Fruit fly (Drosophila melanogaster): ENCODE results near the gene beta-Man.

Gene beta-Man

dm6 chr3R:4214601-4215000 is 17.6 kb downstream of the beta-Man start:
- TF ChIP-seq Blimp-1 (GFP tag; optimal IDR thresholded peaks at IDR 0.05) = peak; percentile 60
- no peak for TF ChIP-seq Ada2b (GFP tag; IDR thresholded peaks at IDR 0.05)
- no peak for TF ChIP-seq caup (GFP tag; optimal IDR thresholded peaks at IDR 0.05; ENCODE audit: severe bottlenecking)

dm6 chr3R:4215264-4215993 is 18.4 kb downstream of the beta-Man start, which contains the start of gene CG14636:
CG14636 (minus strand) TSS chr3R:4215314.
- TF ChIP-seq croc (GFP tag; conservative IDR thresholded peaks at IDR 0.05) (no peak), h (optimal IDR thresholded peaks at IDR 0.05) (no peak), Hr78 (GFP tag; optimal IDR thresholded peaks at IDR 0.05) (no peak), gro (GFP tag; optimal IDR thresholded peaks at IDR 0.05) (peak; percentile 63), CG9609 (GFP tag; optimal IDR thresholded peaks at IDR 0.05) (peak; percentile 78), CG7839 (tag; optimal IDR thresholded peaks at IDR 0.05) (peak; percentile 78), CG7745 (tag; optimal IDR thresholded peaks at IDR 0.05) (no peak), CG10366 (GFP tag; IDR thresholded peaks at IDR 0.05) (peak; percentile 60), HLHmδ (GFP tag; optimal IDR thresholded peaks at IDR 0.05) (no peak), D19B (GFP tag; optimal IDR thresholded peaks at IDR 0.05) (peak; percentile 19), Sin3A (optimal IDR thresholded peaks at IDR 0.05) (no peak), abd-A (tag; optimal IDR thresholded peaks at IDR 0.05) (no peak), peb (GFP tag; IDR thresholded peaks at IDR 0.05) (peak; percentile 57), trh (GFP tag; optimal IDR thresholded peaks at IDR 0.05) (no peak), CG15479 (GFP tag; optimal IDR thresholded peaks at IDR 0.05) (no peak), CG2116 (GFP tag; optimal IDR thresholded peaks at IDR 0.05) (peak; percentile 25), Sox102F (GFP tag; optimal IDR thresholded peaks at IDR 0.05) (peak; percentile 66), sug (tag; optimal IDR thresholded peaks at IDR 0.05) (peak; percentile 72), Dip2 (GFP tag; IDR thresholded peaks at IDR 0.05) (0 out of 2 replicates have a peak, but pooled peaks have one; percentile 17), CG5180 (GFP tag; optimal IDR thresholded peaks at IDR 0.05) (peak; percentile 47), her (GFP tag; optimal IDR thresholded peaks at IDR 0.05) (peak; percentile 80), kah (GFP tag; optimal IDR thresholded peaks at IDR 0.05) (peak; percentile 23), Aef1 (GFP tag; IDR thresholded peaks at IDR 0.05) (peak; percentile 53; the same call in 2 of the 3 replicates), CG8924 (tag; optimal IDR thresholded peaks at IDR 0.05) (peak; percentile 58), gce (GFP tag; IDR thresholded peaks at IDR 0.05) (peak; percentile 13; the same call in 1 of the 3 replicates), chinmo (GFP tag; IDR thresholded peaks at IDR 0.05; ENCODE audit: partially characterized antibody) (peak; percentile 90), bab2 (GFP tag; optimal IDR thresholded peaks at IDR 0.05) (peak; percentile 60), tna (GFP tag; IDR thresholded peaks at IDR 0.05; ENCODE audit: partially characterized antibody) (no peak), ERR (GFP tag; optimal IDR thresholded peaks at IDR 0.05) (peak; percentile 18), Doc2 (GFP tag; IDR thresholded peaks at IDR 0.05) (no peak), insv (GFP tag; optimal IDR thresholded peaks at IDR 0.05) (no peak), Nf-YB (GFP tag; optimal IDR thresholded peaks at IDR 0.05) (no peak), ash1 (GFP tag; optimal IDR thresholded peaks at IDR 0.05) (no peak), sr (GFP tag; IDR thresholded peaks at IDR 0.05) (0 out of 3 replicates have a peak, but pooled peaks have one; percentile 28), MESR4 (GFP tag; optimal IDR thresholded peaks at IDR 0.05) (no peak), br (optimal IDR thresholded peaks at IDR 0.05) (no peak), CG5245 (GFP tag; optimal IDR thresholded peaks at IDR 0.05) (peak; percentile 25), wdn (GFP tag; IDR thresholded peaks at IDR 0.05) (peak; percentile 55; the same call in 1 of the 2 replicates), Fer3 (tag; optimal IDR thresholded peaks at IDR 0.05) (peak; percentile 72), TFAM (GFP tag; optimal IDR thresholded peaks at IDR 0.05) (no peak), CG15073 (GFP tag; optimal IDR thresholded peaks at IDR 0.05) (no peak), CTCF (GFP tag; optimal IDR thresholded peaks at IDR 0.05) (peak; percentile 12), CG12659 (GFP tag; optimal IDR thresholded peaks at IDR 0.05) (peak; percentile 76), CG13123 (GFP tag; optimal IDR thresholded peaks at IDR 0.05) (no peak), Spps (tag; optimal IDR thresholded peaks at IDR 0.05) (no peak), CrebB (tag; optimal IDR thresholded peaks at IDR 0.05) (peak; percentile 53)
